Worm (Caenorhabditis elegans) whole organism, early embryonic: ENCODE measurements around the gene C53A3.4.

Experiments
- F13C5.2 ChIP-seq: sonication (generic microtip); optimal IDR thresholded peaks from 2 replicates; lab custom pipeline; 2017; ENCODE audit warnings: mild to moderate bottlenecking, missing genetic modification characterization, inconsistent platforms, missing compliant biosample characterization
- aly-1 ChIP-seq: sonication (generic microtip); optimal IDR thresholded peaks from 2 replicates; lab custom pipeline; 2016; ENCODE audit warnings: missing genetic modification characterization, missing compliant biosample characterization
- ama-1 ChIP-seq: fragments of 150-350 bp; optimal IDR thresholded peaks from 2 replicates; lab custom pipeline; 2014
- ceh-36 ChIP-seq: sonication (generic microtip); optimal IDR thresholded peaks from 2 replicates; lab custom pipeline; 2016; ENCODE audit warnings: missing genetic modification characterization, inconsistent platforms, missing compliant biosample characterization
- ets-7 ChIP-seq: sonication (generic microtip); optimal IDR thresholded peaks from 2 replicates; lab custom pipeline; 2016; ENCODE audit warnings: missing genotype, missing genetic modification characterization, missing compliant biosample characterization
- flt-1 ChIP-seq: fragments of 200-800 bp; sonication (Bioruptor generic); IDR thresholded peaks from 2 replicates; pipeline ENCODE4 v1.3.6; 2022; ENCODE audit warnings: missing genetic modification characterization, missing compliant biosample characterization
- hmbx-1 ChIP-seq: sonication (generic microtip); optimal IDR thresholded peaks from 2 replicates; lab custom pipeline; 2016; ENCODE audit warnings: mild to moderate bottlenecking, missing genetic modification characterization, missing compliant biosample characterization
- hmg-4 ChIP-seq: fragments of 200-800 bp; sonication (Bioruptor generic); optimal IDR thresholded peaks from 2 replicates; lab custom pipeline; 2018; ENCODE audit warnings: mild to moderate bottlenecking, missing genetic modification characterization, missing compliant biosample characterization
- hnd-1 ChIP-seq: sonication (generic microtip); optimal IDR thresholded peaks from 2 replicates; lab custom pipeline; 2016; ENCODE audit warnings: missing genetic modification characterization, missing compliant biosample characterization
- pes-1 ChIP-seq: fragments of 200-800 bp; sonication (Bioruptor generic); IDR thresholded peaks from 2 replicates; pipeline ENCODE4 v1.3.6; 2022; ENCODE audit warnings: missing genetic modification reagents, missing genetic modification characterization, missing compliant biosample characterization
- scrt-1 ChIP-seq: fragments of 200-800 bp; sonication (Bioruptor generic); IDR thresholded peaks from 2 replicates; pipeline ENCODE4 v1.3.6; 2022; ENCODE audit warnings: missing genetic modification characterization, missing compliant biosample characterization
- tbx-11 ChIP-seq: fragments of 200-800 bp; sonication (Bioruptor generic); IDR thresholded peaks from 2 replicates; pipeline ENCODE4 v1.3.6; 2022; ENCODE audit warnings: missing genetic modification characterization, missing compliant biosample characterization
- tbx-37 ChIP-seq: fragments of 200-800 bp; sonication (Bioruptor generic); conservative IDR thresholded peaks from 2 replicates; pipeline ENCODE4 v1.3.6; 2022; ENCODE audit warnings: missing genetic modification reagents, missing genetic modification characterization, missing compliant biosample characterization
- tra-4 ChIP-seq: sonication (generic microtip); optimal IDR thresholded peaks from 2 replicates; lab custom pipeline; 2017; ENCODE audit warnings: missing genetic modification characterization, missing compliant biosample characterization

DNA sequence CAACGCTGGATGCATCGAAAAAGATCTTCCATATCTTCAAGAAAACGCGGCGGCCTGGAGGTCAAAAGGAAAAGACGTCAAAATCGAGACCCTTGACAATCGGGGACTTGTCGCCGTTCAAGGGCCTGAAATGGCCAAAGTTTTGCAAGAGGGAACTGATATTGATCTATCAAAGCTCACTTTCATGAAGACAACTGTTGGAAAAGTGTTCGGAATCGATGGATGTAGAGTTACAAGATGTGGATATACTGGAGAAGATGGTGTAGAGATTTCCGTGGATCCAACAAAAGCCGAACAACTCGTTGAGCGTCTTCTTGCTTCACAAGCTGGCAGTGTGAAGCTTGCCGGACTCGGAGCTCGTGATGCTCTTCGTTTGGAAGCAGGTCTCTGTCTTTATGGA is 45.2 kb downstream of the C53A3.4 start:
- TF ChIP-seq aly-1 (tag; lab: Kevin White, UChicago) (no peak), pes-1 (GFP tag; lab: Robert Waterston, UW) (no peak), ama-1 (lab: Kevin White, UChicago) (no peak), hnd-1 (tag; lab: Kevin White, UChicago) (no peak), hmbx-1 (tag; lab: Kevin White, UChicago) (no peak), ets-7 (no peak), tra-4 (tag; lab: Kevin White, UChicago) (no peak), scrt-1 (GFP tag; lab: Robert Waterston, UW) (no peak), tbx-11 (GFP tag; lab: Robert Waterston, UW) (no peak), flt-1 (GFP tag; lab: Robert Waterston, UW) (no peak), tbx-37 (GFP tag; lab: Robert Waterston, UW) (no peak), hmg-4 (GFP tag; lab: Kevin White, UChicago) (no peak), ceh-36 (tag; lab: Kevin White, UChicago) (no peak), F13C5.2 (tag; lab: Kevin White, UChicago) (no peak)
